Fruit fly (Drosophila melanogaster): ENCODE results near the gene HP4.

HP4 gene

dm6 chr3L:7953728-7954127, 22.2 kb downstream of the HP4 start (continued):
- TF ChIP-seq Blimp-1 (GFP tag; optimal IDR thresholded peaks at IDR 0.05) (peak; percentile 5), zf30C (GFP tag; optimal IDR thresholded peaks at IDR 0.05) (peak; percentile 62), az2 (GFP tag; optimal IDR thresholded peaks at IDR 0.05) (no peak), bsh (GFP tag; optimal IDR thresholded peaks at IDR 0.05) (peak in 1 of 2 experiments; percentile 17), row (GFP tag; IDR thresholded peaks at IDR 0.05) (peak; percentile 33; the same call in 1 of the 3 replicates), pfk (GFP tag; optimal IDR thresholded peaks at IDR 0.05) (no peak), sna (GFP tag; IDR thresholded peaks at IDR 0.05; ENCODE audit: partially characterized antibody) (no peak), CG10267 (tag; optimal IDR thresholded peaks at IDR 0.05) (peak; percentile 37), CG12744 (GFP tag; optimal IDR thresholded peaks at IDR 0.05) (no peak), CG18262 (tag; optimal IDR thresholded peaks at IDR 0.05) (peak; percentile 67), phol (tag; optimal IDR thresholded peaks at IDR 0.05) (peak; percentile 32), CG32767 (GFP tag; IDR thresholded peaks at IDR 0.05) (no peak), nerfin-1 (tag; optimal IDR thresholded peaks at IDR 0.05) (no peak), CG11504 (tag; optimal IDR thresholded peaks at IDR 0.05) (peak; percentile 20), Stat92E (GFP tag; optimal IDR thresholded peaks at IDR 0.05) (peak in 1 of 3 experiments; percentile 13), CG8388 (GFP tag; optimal IDR thresholded peaks at IDR 0.05) (peak; percentile 23), D19A (tag; optimal IDR thresholded peaks at IDR 0.05) (peak; percentile 4), Xrp1 (GFP tag; IDR thresholded peaks at IDR 0.05) (peak; percentile 20; the same call in 1 of the 2 replicates), CG4424 (GFP tag; optimal IDR thresholded peaks at IDR 0.05) (no peak), dmrt11E (tag; optimal IDR thresholded peaks at IDR 0.05) (peak; percentile 59), CG17361 (GFP tag; IDR thresholded peaks at IDR 0.05) (peak; percentile 28; the same call in 1 of the 3 replicates), CG12942 (GFP tag; optimal IDR thresholded peaks at IDR 0.05) (no peak), vvl (GFP tag; IDR thresholded peaks at IDR 0.05) (0 out of 2 replicates have a peak, but pooled peaks have one; percentile 28), CG31441 (GFP tag; IDR thresholded peaks at IDR 0.05) (peak; percentile 29; the same call in 1 of the 2 replicates), gem (tag; optimal IDR thresholded peaks at IDR 0.05) (peak; percentile 50)

- no peak; the same call in 2 of the 3 replicates for TF ChIP-seq CG11695 (GFP tag; IDR thresholded peaks at IDR 0.05)
- peak; percentile 50 for TF ChIP-seq CG2678 (tag; optimal IDR thresholded peaks at IDR 0.05)
- no peak for TF ChIP-seq CG16813 (GFP tag; IDR thresholded peaks at IDR 0.05; ENCODE audit: partially characterized antibody)
- no peak for TF ChIP-seq ara (GFP tag; IDR thresholded peaks at IDR 0.05)
- TF ChIP-seq CG34376 (GFP tag; optimal IDR thresholded peaks at IDR 0.05): no peak
- no peak for TF ChIP-seq CG4328 (GFP tag; optimal IDR thresholded peaks at IDR 0.05)
- TF ChIP-seq Neu2 (GFP tag; optimal IDR thresholded peaks at IDR 0.05; ENCODE audit: borderline replicate concordance): no peak
- no peak for TF ChIP-seq zfh2 (GFP tag; optimal IDR thresholded peaks at IDR 0.05)
- TF ChIP-seq CG16779 (GFP tag; IDR thresholded peaks at IDR 0.05): no peak
- TF ChIP-seq mam (GFP tag; optimal IDR thresholded peaks at IDR 0.05): no peak
- no peak for TF ChIP-seq CG10959 (GFP tag; IDR thresholded peaks at IDR 0.05)
- no peak for TF ChIP-seq cad (GFP tag; optimal IDR thresholded peaks at IDR 0.05)
- TF ChIP-seq hth (optimal IDR thresholded peaks at IDR 0.05): no peak
- no peak for TF ChIP-seq CG10543 (GFP tag; optimal IDR thresholded peaks at IDR 0.05)
- no peak for TF ChIP-seq ap (GFP tag; IDR thresholded peaks at IDR 0.05)
- no peak for TF ChIP-seq CG11456 (GFP tag; IDR thresholded peaks at IDR 0.05)
- TF ChIP-seq dimm (GFP tag; IDR thresholded peaks at IDR 0.05): no peak
- no peak for TF ChIP-seq ase (GFP tag; IDR thresholded peaks at IDR 0.05)
- no peak for TF ChIP-seq cato (GFP tag; optimal IDR thresholded peaks at IDR 0.05; ENCODE audit: borderline replicate concordance)
- TF ChIP-seq chn (GFP tag; optimal IDR thresholded peaks at IDR 0.05): no peak
- TF ChIP-seq vfl (GFP tag; optimal IDR thresholded peaks at IDR 0.05): no peak
- TF ChIP-seq wek (GFP tag; optimal IDR thresholded peaks at IDR 0.05): no peak
- TF ChIP-seq Ravus (GFP tag; IDR thresholded peaks at IDR 0.05): no peak
- no peak for TF ChIP-seq Doc2 (GFP tag; IDR thresholded peaks at IDR 0.05)
- no peak for TF ChIP-seq her (GFP tag; optimal IDR thresholded peaks at IDR 0.05)
- no peak for TF ChIP-seq Bdp1 (GFP tag; optimal IDR thresholded peaks at IDR 0.05)
- TF ChIP-seq CG17186 (GFP tag; optimal IDR thresholded peaks at IDR 0.05): no peak
Measured at dm6 chr3L:7952978-7953377, 23.0 kb downstream of the HP4 start.

Measured in whole organism, embryonic.